Fruit fly (Drosophila melanogaster): Measurements from ENCODE around the gene CG11779.

DNA sequence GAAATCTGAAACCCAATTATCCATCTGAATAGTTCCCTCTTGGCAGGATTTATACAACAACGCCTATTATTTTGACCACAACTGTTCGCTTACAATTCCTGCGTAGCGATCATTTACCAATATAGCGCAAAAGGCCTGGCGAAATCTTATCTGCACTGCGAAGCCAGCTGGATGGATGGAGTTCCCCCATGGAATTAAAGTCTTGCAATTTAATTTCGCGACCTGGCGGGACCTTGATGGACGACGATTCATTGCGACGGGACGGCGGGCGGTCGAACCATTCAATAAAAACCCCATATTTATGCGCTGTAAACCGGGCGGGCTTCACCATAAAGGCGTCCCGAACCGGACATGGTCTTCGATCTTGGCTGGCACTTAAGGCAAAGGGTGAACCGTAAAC, 6.8 kb downstream of the CG11779 start:
- TF ChIP-seq ttk (optimal IDR thresholded peaks at IDR 0.05) (no peak), h (optimal IDR thresholded peaks at IDR 0.05) (no peak), Sin3A (optimal IDR thresholded peaks at IDR 0.05) (no peak), psq (optimal IDR thresholded peaks at IDR 0.05) (no peak), Myc (optimal IDR thresholded peaks at IDR 0.05) (no peak), insv (optimal IDR thresholded peaks at IDR 0.05) (no peak)

Measured in Kc167 (cell line).